Worm (Caenorhabditis elegans): ENCODE results near the gene fbxa-174.

fbxa-174 gene

DNA sequence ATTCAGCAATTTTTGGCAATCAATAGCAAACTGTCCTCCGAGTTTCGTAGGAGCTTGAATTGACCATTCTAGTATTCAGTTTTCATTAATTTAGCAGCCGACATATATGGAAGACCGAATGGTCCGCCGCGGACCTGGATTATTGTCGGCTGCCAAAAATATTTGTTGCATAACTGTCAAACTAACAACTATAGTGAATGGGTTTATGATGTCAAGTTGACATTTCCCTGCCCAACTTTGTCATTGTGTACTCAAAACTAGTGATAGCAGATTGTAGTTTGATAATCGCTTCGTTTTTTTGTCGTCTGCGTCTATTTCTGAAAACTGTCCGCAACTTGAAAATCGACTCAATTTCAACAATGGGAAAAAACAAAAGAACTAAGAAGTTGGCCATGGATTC, 8.9 kb downstream of the fbxa-174 start, which contains the start of gene fbxa-176:
Gene fbxa-176 (plus strand): TSS at position 314 of the 400 bp plus-strand sequence.
- peak; percentile 33 for TF ChIP-seq pqm-1 (tag; optimal IDR thresholded peaks at IDR 0.05)
- peak; percentile 63 for TF ChIP-seq elt-2 (tag; optimal IDR thresholded peaks at IDR 0.05)
- no peak for TF ChIP-seq hmg-11 (tag; optimal IDR thresholded peaks at IDR 0.05)

DNA sequence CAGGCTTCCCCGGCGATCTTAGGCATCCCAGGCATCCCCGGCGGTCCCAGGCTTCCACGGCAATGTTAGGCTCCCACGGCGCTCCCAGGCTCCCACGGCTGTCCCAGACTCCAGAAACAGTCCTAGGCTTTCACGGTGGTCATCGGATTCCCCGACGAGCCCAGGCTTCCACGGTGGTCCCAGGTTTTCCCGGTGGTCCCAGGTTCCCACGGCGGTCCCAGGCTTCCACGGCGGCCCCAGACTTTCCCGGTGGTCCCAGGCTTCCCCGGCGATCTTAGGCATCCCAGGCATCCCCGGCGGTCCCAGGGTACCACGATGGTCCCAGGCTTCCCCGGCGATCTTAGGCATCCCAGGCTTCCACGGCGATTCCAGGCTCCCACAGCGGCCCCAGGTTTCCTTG, 9.6 kb downstream of the fbxa-174 start:
- TF ChIP-seq ama-1 (optimal IDR thresholded peaks at IDR 0.05) (no peak), sea-2 (GFP tag; optimal IDR thresholded peaks at IDR 0.05) (no peak), jun-1 (tag; optimal IDR thresholded peaks at IDR 0.05) (no peak)

DNA sequence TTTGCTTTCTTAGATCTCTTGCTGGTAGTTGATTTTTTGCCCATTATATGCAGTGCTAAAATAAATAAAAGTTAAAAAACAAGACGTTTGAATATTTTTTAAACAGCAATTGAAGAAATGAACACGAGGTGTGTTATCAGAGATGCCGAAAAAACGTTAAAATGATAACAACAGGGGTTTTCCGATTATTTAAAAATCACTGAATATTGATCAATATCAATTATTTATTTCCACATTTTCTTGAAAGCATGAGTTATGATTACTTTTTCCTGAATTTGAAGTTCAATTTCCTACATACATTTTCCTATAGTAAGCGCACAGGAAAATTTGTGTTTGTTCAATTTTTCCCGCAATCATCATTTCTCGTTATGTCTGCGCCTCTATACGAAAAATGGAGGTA, 11.3 kb downstream of the fbxa-174 start:
- TF ChIP-seq nhr-25 (tag; optimal IDR thresholded peaks at IDR 0.05) = no peak
- no peak for TF ChIP-seq nhr-12 (tag; optimal IDR thresholded peaks at IDR 0.05)
- TF ChIP-seq daf-12 (tag; optimal IDR thresholded peaks at IDR 0.05) = no peak
- TF ChIP-seq nhr-23 (tag; optimal IDR thresholded peaks at IDR 0.05) = no peak
- TF ChIP-seq nhr-237 (tag; optimal IDR thresholded peaks at IDR 0.05) = no peak
- TF ChIP-seq fos-1 (tag; optimal IDR thresholded peaks at IDR 0.05) = no peak
- no peak for TF ChIP-seq eor-1 (tag; optimal IDR thresholded peaks at IDR 0.05)
- peak; percentile 76 for TF ChIP-seq elt-2 (tag; optimal IDR thresholded peaks at IDR 0.05)
- no peak for TF ChIP-seq unc-39 (tag; optimal IDR thresholded peaks at IDR 0.05)
- peak; percentile 33 for TF ChIP-seq pqm-1 (tag; optimal IDR thresholded peaks at IDR 0.05)
- no peak for TF ChIP-seq ceh-9 (tag; optimal IDR thresholded peaks at IDR 0.05)
- no peak for TF ChIP-seq snpc-4 (tag; optimal IDR thresholded peaks at IDR 0.05)
- TF ChIP-seq unc-62 (GFP tag; optimal IDR thresholded peaks at IDR 0.05) = no peak
- TF ChIP-seq mml-1 (tag; optimal IDR thresholded peaks at IDR 0.05) = no peak
- TF ChIP-seq nhr-28 (tag; optimal IDR thresholded peaks at IDR 0.05) = no peak
- no peak for TF ChIP-seq aly-2 (tag; optimal IDR thresholded peaks at IDR 0.05)
- no peak for TF ChIP-seq sea-2 (GFP tag; optimal IDR thresholded peaks at IDR 0.05)
- TF ChIP-seq tbx-2 (tag; optimal IDR thresholded peaks at IDR 0.05) = no peak

DNA sequence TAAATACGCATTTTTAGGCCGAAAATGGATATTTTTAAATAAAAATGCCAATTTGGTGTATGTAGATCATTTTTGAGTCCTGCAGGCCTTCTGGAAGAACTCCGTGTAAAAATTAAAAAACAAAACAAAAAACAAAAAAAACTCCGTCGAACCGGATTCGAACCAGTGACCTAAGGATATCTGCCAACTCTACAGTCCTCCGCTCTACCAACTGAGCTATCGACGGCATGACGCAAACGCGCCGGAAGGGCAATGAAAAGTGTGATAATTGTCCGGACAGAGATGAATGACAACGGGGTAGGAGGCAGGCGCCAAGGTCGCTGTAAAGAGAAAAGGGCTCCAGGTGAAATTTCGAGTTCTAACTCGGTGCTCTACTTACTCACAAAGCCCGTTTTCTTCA, 16.0 kb downstream of the fbxa-174 start:
- no peak for TF ChIP-seq egl-5 (tag; optimal IDR thresholded peaks at IDR 0.05)
- TF ChIP-seq ZK546.5 (tag; optimal IDR thresholded peaks at IDR 0.05) = no peak
- TF ChIP-seq R02D3.7 (tag; optimal IDR thresholded peaks at IDR 0.05) = no peak
- no peak for TF ChIP-seq nhr-67 (tag; optimal IDR thresholded peaks at IDR 0.05)
- no peak for TF ChIP-seq ceh-28 (tag; optimal IDR thresholded peaks at IDR 0.05)
- TF ChIP-seq sea-2 (GFP tag; optimal IDR thresholded peaks at IDR 0.05) = no peak

DNA sequence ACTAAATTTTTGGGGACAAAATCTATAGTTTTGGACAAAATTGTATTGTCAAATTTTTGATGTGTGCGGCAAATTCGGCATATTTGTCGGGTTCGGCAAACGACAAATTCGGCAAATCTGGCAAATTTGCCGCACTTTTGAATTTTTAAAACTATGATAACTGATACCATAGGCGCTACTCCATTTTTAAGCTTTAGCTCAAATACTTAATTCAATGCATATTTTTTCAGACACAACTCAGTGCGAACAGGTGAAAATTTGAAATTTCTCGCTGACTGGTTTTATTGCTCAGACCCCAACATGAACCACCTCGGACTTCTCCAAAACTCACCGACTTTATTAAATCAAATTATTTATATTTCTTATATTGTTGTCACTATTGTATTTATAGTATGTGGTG, 18.0 kb downstream of the fbxa-174 start, which contains the start of gene srz-25:
Gene srz-25 (plus strand): TSS at position 301 of the 400 bp plus-strand sequence.
- TF ChIP-seq nhr-67 (tag; optimal IDR thresholded peaks at IDR 0.05) (no peak), fkh-10 (GFP tag; optimal IDR thresholded peaks at IDR 0.05) (no peak), ceh-28 (tag; optimal IDR thresholded peaks at IDR 0.05) (no peak), unc-39 (tag; optimal IDR thresholded peaks at IDR 0.05) (no peak), nhr-23 (tag; optimal IDR thresholded peaks at IDR 0.05) (no peak)

DNA sequence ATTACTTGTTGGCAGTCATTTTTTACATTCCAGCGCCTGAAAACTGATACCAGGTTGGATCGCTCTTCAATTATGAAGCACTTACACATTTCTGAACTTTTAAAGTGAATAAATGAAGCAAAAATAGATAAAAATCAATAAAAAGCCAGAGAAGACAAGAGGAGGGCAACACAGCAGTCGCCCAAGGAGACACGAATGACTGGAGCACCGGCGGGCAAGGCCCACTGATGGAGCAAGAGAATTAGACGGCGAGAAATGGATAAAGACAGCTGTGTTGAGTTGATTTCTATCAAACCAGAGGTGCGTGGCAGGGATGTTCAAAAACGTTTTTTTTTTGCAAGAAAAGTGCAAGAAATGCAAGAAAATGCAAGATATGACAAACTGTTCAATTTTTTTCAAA, 19.0 kb downstream of the fbxa-174 start:
- TF ChIP-seq elt-2 (tag; optimal IDR thresholded peaks at IDR 0.05) = no peak
- TF ChIP-seq nhr-237 (tag; optimal IDR thresholded peaks at IDR 0.05) = no peak
- TF ChIP-seq egl-27 (tag; optimal IDR thresholded peaks at IDR 0.05) = no peak
- TF ChIP-seq zag-1 (tag; optimal IDR thresholded peaks at IDR 0.05) = no peak
- TF ChIP-seq unc-62 (GFP tag; optimal IDR thresholded peaks at IDR 0.05) = no peak
- no peak for TF ChIP-seq nhr-12 (tag; optimal IDR thresholded peaks at IDR 0.05)
- no peak for TF ChIP-seq egl-5 (tag; optimal IDR thresholded peaks at IDR 0.05)
- TF ChIP-seq tbx-2 (tag; optimal IDR thresholded peaks at IDR 0.05) = no peak
- no peak for TF ChIP-seq R02D3.7 (tag; optimal IDR thresholded peaks at IDR 0.05)
- TF ChIP-seq lin-15B (tag; optimal IDR thresholded peaks at IDR 0.05) = no peak
- no peak for TF ChIP-seq snpc-4 (tag; optimal IDR thresholded peaks at IDR 0.05)
- no peak for TF ChIP-seq ama-1 (optimal IDR thresholded peaks at IDR 0.05)
- no peak for TF ChIP-seq nhr-25 (tag; optimal IDR thresholded peaks at IDR 0.05)
- no peak for TF ChIP-seq jun-1 (tag; optimal IDR thresholded peaks at IDR 0.05)
- no peak for TF ChIP-seq ceh-16 (tag; optimal IDR thresholded peaks at IDR 0.05)
- TF ChIP-seq aly-2 (tag; optimal IDR thresholded peaks at IDR 0.05) = no peak
- TF ChIP-seq nhr-43 (tag; optimal IDR thresholded peaks at IDR 0.05; ENCODE audit: poor library complexity, severe bottlenecking) = no peak
- no peak for TF ChIP-seq nhr-28 (tag; optimal IDR thresholded peaks at IDR 0.05)
- no peak for TF ChIP-seq ZK546.5 (tag; optimal IDR thresholded peaks at IDR 0.05)
- no peak for TF ChIP-seq fkh-2 (tag; optimal IDR thresholded peaks at IDR 0.05)
